Worm (Caenorhabditis elegans) whole organism, midembryonic: ENCODE results near the gene C35C5.8.

ENCODE experiments used
- T22C8.4 ChIP-seq: fragments of 200-800 bp; sonication (Bioruptor generic); IDR thresholded peaks from 2 replicates; pipeline ENCODE4 v1.3.6; 2022; ENCODE audit warnings: missing genetic modification characterization, missing compliant biosample characterization
- cog-1 ChIP-seq: sonication (generic microtip); optimal IDR thresholded peaks from 2 replicates; lab custom pipeline; 2016; ENCODE audit warnings: missing genetic modification characterization, missing compliant biosample characterization
- flt-1 ChIP-seq: fragments of 200-800 bp; sonication (Bioruptor generic); IDR thresholded peaks from 2 replicates; pipeline ENCODE4 v1.3.6; 2022; ENCODE audit warnings: missing genetic modification characterization, missing compliant biosample characterization
- klf-2 ChIP-seq: fragments of 200-800 bp; sonication (Bioruptor generic); conservative IDR thresholded peaks from 2 replicates; pipeline ENCODE4 v1.3.6; 2022; ENCODE audit warnings: missing genetic modification reagents, missing genetic modification characterization, missing compliant biosample characterization
- med-1 ChIP-seq: sonication (generic microtip); optimal IDR thresholded peaks from 2 replicates; lab custom pipeline; 2017; ENCODE audit warnings: missing genetic modification characterization, mild to moderate bottlenecking, missing compliant biosample characterization, antibody characterized with exemption, missing genetic modification reagents; ENCODE audit not compliant: insufficient read depth
- ztf-29 ChIP-seq: fragments of 200-800 bp; sonication (Bioruptor generic); IDR thresholded peaks from 2 replicates; pipeline ENCODE4 v1.3.6; 2022; ENCODE audit warnings: missing genetic modification reagents, missing genetic modification characterization, missing compliant biosample characterization

- no peak for TF ChIP-seq T22C8.4 (GFP tag; lab: Robert Waterston, UW)
- no peak for TF ChIP-seq klf-2 (GFP tag; lab: Robert Waterston, UW)
- no peak for TF ChIP-seq med-1 (GFP tag; lab: Kevin White, UChicago)
- no peak for TF ChIP-seq ztf-29 (GFP tag; lab: Robert Waterston, UW)
- TF ChIP-seq flt-1 (GFP tag; lab: Robert Waterston, UW): no peak
- TF ChIP-seq cog-1 (tag; lab: Kevin White, UChicago): no peak
These were observed 40.8 kb downstream of the C35C5.8 start for ce11 chrX:11574167-11574566.
